Worm (Caenorhabditis elegans) whole organism, L1 larva: Measurements from ENCODE around the gene F36H9.5.
A peak's percentile ranks its signal among the peaks of the same experiment; 100 is the strongest.

ENCODE experiments used
- Y116A8C.19 ChIP-seq: sonication (generic microtip); optimal IDR thresholded peaks from 2 replicates; lab custom pipeline; 2016; ENCODE audit warnings: missing compliant biosample characterization, missing genetic modification characterization, borderline replicate concordance
- alr-1 ChIP-seq: fragments of 200-800 bp; sonication (Bioruptor generic); optimal IDR thresholded peaks from 2 replicates; lab custom pipeline; 2018; ENCODE audit warnings: borderline replicate concordance, mild to moderate bottlenecking, missing genetic modification characterization, missing compliant biosample characterization
- ceh-63 ChIP-seq: fragments of 200-800 bp; sonication (Bioruptor generic); optimal IDR thresholded peaks from 2 replicates; lab custom pipeline; 2018; ENCODE audit warnings: mild to moderate bottlenecking, missing genetic modification characterization, missing compliant biosample characterization
- ceh-82 ChIP-seq, 3 experiments: fragments of 150-350 bp in 1 of 3; sonication (generic microtip) in 2 of 3; optimal IDR thresholded peaks; 2 replicates each; lab custom pipeline; 2014 to 2017; ENCODE audit warnings: missing biosample characterization in 3 of 3, missing genetic modification characterization in 3 of 3
- ceh-90 ChIP-seq: sonication (generic microtip); optimal IDR thresholded peaks from 2 replicates; lab custom pipeline; 2016; ENCODE audit warnings: missing genetic modification characterization, missing compliant biosample characterization
- dsc-1 ChIP-seq: sonication (generic microtip); optimal IDR thresholded peaks from 2 replicates; lab custom pipeline; 2016; ENCODE audit warnings: mild to moderate bottlenecking, missing genetic modification characterization, missing compliant biosample characterization
- efl-1 ChIP-seq, 4 experiments: fragments of 150-350 bp; optimal IDR thresholded peaks in 3 of 4; peaks in 1 of 4; 1 replicate in 1 of 4; 2 replicates in 3 of 4; lab custom pipeline; 2014; ENCODE audit warnings: missing biosample characterization in 2 of 4, missing genetic modification characterization in 2 of 4, missing genetic modification reagents in 2 of 4
- egl-13 ChIP-seq: sonication (generic microtip); optimal IDR thresholded peaks from 2 replicates; lab custom pipeline; 2016; ENCODE audit warnings: missing genotype, missing genetic modification reagents, missing genetic modification characterization, missing compliant biosample characterization
- elt-2 ChIP-seq: sonication (generic microtip); optimal IDR thresholded peaks from 2 replicates; lab custom pipeline; 2016; ENCODE audit warnings: missing genetic modification characterization, mild to moderate bottlenecking, inconsistent platforms, missing compliant biosample characterization, missing genetic modification reagents
- elt-3 ChIP-seq, 6 experiments: fragments of 150-350 bp in 1 of 6; sonication (generic microtip); optimal IDR thresholded peaks; 2 replicates each; lab custom pipeline; 2017 to 2018; ENCODE audit warnings: missing biosample characterization in 6 of 6, missing genetic modification characterization in 6 of 6, inconsistent platforms in 1 of 6
- fkh-10 ChIP-seq: sonication (generic microtip); optimal IDR thresholded peaks from 2 replicates; lab custom pipeline; 2017; ENCODE audit warnings: missing biosample characterization, missing genetic modification reagents, missing genetic modification characterization
- fos-1 ChIP-seq: fragments of 150-350 bp; optimal IDR thresholded peaks from 2 replicates; lab custom pipeline; 2014; ENCODE audit warnings: missing biosample characterization, missing genetic modification characterization
- hpl-2 ChIP-seq: fragments of 150-350 bp; optimal IDR thresholded peaks from 2 replicates; lab custom pipeline; 2014; ENCODE audit warnings: missing biosample characterization, missing genetic modification reagents, missing genetic modification characterization
- irx-1 ChIP-seq: sonication (generic microtip); optimal IDR thresholded peaks from 2 replicates; lab custom pipeline; 2016; ENCODE audit warnings: missing genetic modification characterization, missing compliant biosample characterization
- lin-13 ChIP-seq: fragments of 150-350 bp; optimal IDR thresholded peaks from 2 replicates; lab custom pipeline; 2014; ENCODE audit warnings: missing biosample characterization, missing genetic modification reagents, missing genetic modification characterization
- lin-14 ChIP-seq: fragments of 200-800 bp; sonication (Bioruptor generic); optimal IDR thresholded peaks from 2 replicates; lab custom pipeline; 2018; ENCODE audit warnings: mild to moderate bottlenecking, missing genetic modification characterization, moderate library complexity, missing compliant biosample characterization
- lin-15B ChIP-seq: fragments of 150-350 bp; sonication (generic microtip); optimal IDR thresholded peaks from 3 replicates; lab custom pipeline; 2014; ENCODE audit warnings: missing biosample characterization, missing genetic modification characterization
- lir-3 ChIP-seq: sonication (generic microtip); optimal IDR thresholded peaks from 2 replicates; lab custom pipeline; 2016; ENCODE audit warnings: mild to moderate bottlenecking, missing genetic modification characterization, moderate library complexity, missing compliant biosample characterization; ENCODE audit not compliant: poor library complexity
- lsy-2 ChIP-seq, 2 experiments: fragments of 150-350 bp; optimal IDR thresholded peaks; 2 replicates each; lab custom pipeline; 2014; ENCODE audit warnings: missing biosample characterization in 2 of 2, missing genetic modification characterization in 2 of 2
- mab-9 ChIP-seq: fragments of 200-800 bp; sonication (Bioruptor generic); IDR thresholded peaks from 2 replicates; pipeline ENCODE4 v1.3.6; 2022; ENCODE audit warnings: missing genetic modification reagents, missing genetic modification characterization, missing compliant biosample characterization
- mep-1 ChIP-seq: fragments of 150-350 bp; optimal IDR thresholded peaks from 2 replicates; lab custom pipeline; 2014; ENCODE audit warnings: missing biosample characterization, missing genetic modification characterization
- nhr-11 ChIP-seq: fragments of 150-350 bp; optimal IDR thresholded peaks from 2 replicates; lab custom pipeline; 2014; ENCODE audit warnings: missing biosample characterization, missing genetic modification characterization
- nhr-12 ChIP-seq: sonication (generic microtip); optimal IDR thresholded peaks from 2 replicates; lab custom pipeline; 2017; ENCODE audit warnings: missing biosample characterization, missing genetic modification characterization
- nhr-19 ChIP-seq: fragments of 200-800 bp; sonication (Bioruptor generic); conservative IDR thresholded peaks from 2 replicates; pipeline ENCODE4 v1.3.6; 2022; ENCODE audit warnings: missing genetic modification characterization, missing compliant biosample characterization
- nhr-20 ChIP-seq: sonication (generic microtip); optimal IDR thresholded peaks from 2 replicates; lab custom pipeline; 2016; ENCODE audit warnings: mild to moderate bottlenecking, missing genetic modification characterization, missing compliant biosample characterization
- nhr-237 ChIP-seq: fragments of 150-350 bp; optimal IDR thresholded peaks from 2 replicates; lab custom pipeline; 2014; ENCODE audit warnings: missing biosample characterization, missing genetic modification characterization
- nhr-71 ChIP-seq: sonication (generic microtip); optimal IDR thresholded peaks from 2 replicates; lab custom pipeline; 2016; ENCODE audit warnings: mild to moderate bottlenecking, missing genetic modification characterization, moderate library complexity, missing compliant biosample characterization
- nhr-85 ChIP-seq: sonication (generic microtip); peaks from one replicate; lab custom pipeline; 2016; ENCODE audit warnings: missing genetic modification characterization, inconsistent platforms, missing compliant biosample characterization
- pag-3 ChIP-seq: sonication (generic microtip); optimal IDR thresholded peaks from 2 replicates; lab custom pipeline; 2017; ENCODE audit warnings: missing genetic modification characterization, mild to moderate bottlenecking, missing compliant biosample characterization, antibody characterized with exemption, borderline replicate concordance; ENCODE audit not compliant: insufficient read depth
- pqm-1 ChIP-seq: sonication (generic microtip); optimal IDR thresholded peaks from 3 replicates; lab custom pipeline; 2017; ENCODE audit warnings: missing biosample characterization, missing genetic modification characterization
- skn-1 ChIP-seq: fragments of 150-350 bp; optimal IDR thresholded peaks from 2 replicates; lab custom pipeline; 2014; ENCODE audit warnings: missing biosample characterization, missing genetic modification characterization
- snu-23 ChIP-seq: sonication (generic microtip); optimal IDR thresholded peaks from 2 replicates; lab custom pipeline; 2016; ENCODE audit warnings: missing genetic modification characterization, missing compliant biosample characterization
- sptf-1 ChIP-seq: fragments of 150-350 bp; optimal IDR thresholded peaks from 2 replicates; lab custom pipeline; 2014; ENCODE audit warnings: missing biosample characterization, missing genetic modification characterization
- sup-37 ChIP-seq: fragments of 200-800 bp; sonication (Bioruptor generic); optimal IDR thresholded peaks from 2 replicates; lab custom pipeline; 2018; ENCODE audit warnings: mild to moderate bottlenecking, missing genetic modification characterization, missing compliant biosample characterization
- unc-130 ChIP-seq: fragments of 150-350 bp; optimal IDR thresholded peaks from 2 replicates; lab custom pipeline; 2017; ENCODE audit warnings: missing biosample characterization, missing genetic modification characterization, inconsistent platforms
- vab-15 ChIP-seq: sonication (generic microtip); optimal IDR thresholded peaks from 2 replicates; lab custom pipeline; 2017; ENCODE audit warnings: missing genotype, mild to moderate bottlenecking, missing genetic modification characterization, missing compliant biosample characterization
- zip-4 ChIP-seq: fragments of 200-800 bp; sonication (Bioruptor generic); optimal IDR thresholded peaks from 2 replicates; lab custom pipeline; 2018; ENCODE audit warnings: mild to moderate bottlenecking, missing genetic modification characterization, moderate library complexity, missing compliant biosample characterization
- ztf-11 ChIP-seq, 2 experiments: sonication (generic microtip); optimal IDR thresholded peaks; 2 replicates each; lab custom pipeline; 2016 to 2017; ENCODE audit warnings: missing genetic modification characterization in 2 of 2, missing biosample characterization in 1 of 2, missing compliant biosample characterization in 1 of 2
- ztf-4 ChIP-seq: fragments of 150-350 bp; optimal IDR thresholded peaks from 2 replicates; lab custom pipeline; 2014; ENCODE audit warnings: missing biosample characterization, missing genetic modification characterization

The F36H9.5 gene

ce11 chrV:1804645-1805559 is 23.1 kb upstream of the F36H9.5 start, which contains the start of the genes hsp-16.2 and hsp-16.41 (continued):
- TF ChIP-seq vab-15 (tag; lab: Kevin White, UChicago) (no peak), elt-2 (tag; lab: Kevin White, UChicago) (peak; percentile 34), fos-1 (tag; lab: Kevin White, UChicago) (no peak), egl-13 (tag; lab: Kevin White, UChicago) (peak; percentile 82), nhr-12 (tag; lab: Kevin White, UChicago) (no peak), zip-4 (GFP tag; lab: Kevin White, UChicago) (no peak), nhr-19 (GFP tag; lab: Robert Waterston, UW) (peak; percentile 55), ztf-4 (tag; lab: Kevin White, UChicago) (peak; percentile 13), sptf-1 (tag; lab: Kevin White, UChicago) (no peak), skn-1 (tag; lab: Kevin White, UChicago) (peak; percentile 31), dsc-1 (tag; lab: Kevin White, UChicago) (peak; percentile 47), pqm-1 (no peak), nhr-11 (tag; lab: Kevin White, UChicago) (no peak), ceh-63 (GFP tag; lab: Kevin White, UChicago) (no peak), elt-3 (tag; optimal IDR thresholded peaks at IDR 0.05; lab: Kevin White, UChicago) (peak in 1 of 6 experiments; percentile 2), efl-1 (optimal IDR thresholded peaks at IDR 0.05; lab: Kevin White, UChicago) (peak; percentile 52 to 75), efl-1 (GFP tag; optimal IDR thresholded peaks at IDR 0.05 in 1 of 2; lab: Kevin White, UChicago) (peak; percentile 45 to 89), mab-9 (GFP tag; lab: Robert Waterston, UW) (no peak), sup-37 (no peak), pag-3 (tag; lab: Kevin White, UChicago) (no peak), mep-1 (tag; lab: Kevin White, UChicago) (peak; percentile 56), lin-15B (tag; lab: Kevin White, UChicago) (no peak), hpl-2 (GFP tag; lab: Kevin White, UChicago) (no peak), nhr-237 (no peak), nhr-20 (tag; lab: Kevin White, UChicago) (peak; percentile 73), ztf-11 (tag; optimal IDR thresholded peaks at IDR 0.05; lab: Kevin White, UChicago) (peak in 1 of 2 experiments; percentile 48), ceh-90 (tag; lab: Kevin White, UChicago) (no peak), lin-13 (no peak), alr-1 (tag; lab: Kevin White, UChicago) (no peak), lir-3 (tag; lab: Kevin White, UChicago) (no peak), lin-14 (GFP tag; lab: Kevin White, UChicago) (peak; percentile 94), irx-1 (tag; lab: Kevin White, UChicago) (no peak), ceh-82 (tag; optimal IDR thresholded peaks at IDR 0.05; lab: Kevin White, UChicago) (peak in 1 of 3 experiments; percentile 46), nhr-85 (tag; lab: Kevin White, UChicago) (peak; percentile 45), Y116A8C.19 (tag; lab: Kevin White, UChicago) (no peak), nhr-71 (tag; lab: Kevin White, UChicago) (peak; percentile 79), snu-23 (GFP tag; lab: Kevin White, UChicago) (peak; percentile 80), unc-130 (tag; lab: Kevin White, UChicago) (no peak), lsy-2 (tag; optimal IDR thresholded peaks at IDR 0.05; lab: Kevin White, UChicago) (peak in 1 of 2 experiments; percentile 39), fkh-10 (GFP tag; lab: Kevin White, UChicago) (no peak)
- TF ChIP-seq, all 84 proteins: peak for 35
